Worm (Caenorhabditis elegans) whole organism, early embryonic: ENCODE measurements around the gene M199.2.

Source experiments
- ama-1 ChIP-seq: fragments of 150-350 bp; optimal IDR thresholded peaks from 2 replicates; lab custom pipeline; 2014
- ceh-13 ChIP-seq: fragments of 200-800 bp; sonication (Bioruptor generic); optimal IDR thresholded peaks from 2 replicates; lab custom pipeline; 2018; ENCODE audit warnings: mild to moderate bottlenecking, missing genetic modification characterization, missing compliant biosample characterization
- ceh-36 ChIP-seq: sonication (generic microtip); optimal IDR thresholded peaks from 2 replicates; lab custom pipeline; 2016; ENCODE audit warnings: missing genetic modification characterization, inconsistent platforms, missing compliant biosample characterization
- flt-1 ChIP-seq: fragments of 200-800 bp; sonication (Bioruptor generic); IDR thresholded peaks from 2 replicates; pipeline ENCODE4 v1.3.6; 2022; ENCODE audit warnings: missing genetic modification characterization, missing compliant biosample characterization
- tra-4 ChIP-seq: sonication (generic microtip); optimal IDR thresholded peaks from 2 replicates; lab custom pipeline; 2017; ENCODE audit warnings: missing genetic modification characterization, missing compliant biosample characterization

ce11 chrIV:15074392-15074791 is 34.2 kb upstream of the M199.2 start, which contains the start of gene srt-50:
- no peak for TF ChIP-seq ceh-36 (tag; lab: Kevin White, UChicago)
- no peak for TF ChIP-seq flt-1 (GFP tag; lab: Robert Waterston, UW)
- no peak for TF ChIP-seq ceh-13 (GFP tag; lab: Kevin White, UChicago)
- TF ChIP-seq ama-1, result no peak
- no peak for TF ChIP-seq tra-4
